Worm (Caenorhabditis elegans): Measurements from ENCODE around the gene mrpl-53.

DNA sequence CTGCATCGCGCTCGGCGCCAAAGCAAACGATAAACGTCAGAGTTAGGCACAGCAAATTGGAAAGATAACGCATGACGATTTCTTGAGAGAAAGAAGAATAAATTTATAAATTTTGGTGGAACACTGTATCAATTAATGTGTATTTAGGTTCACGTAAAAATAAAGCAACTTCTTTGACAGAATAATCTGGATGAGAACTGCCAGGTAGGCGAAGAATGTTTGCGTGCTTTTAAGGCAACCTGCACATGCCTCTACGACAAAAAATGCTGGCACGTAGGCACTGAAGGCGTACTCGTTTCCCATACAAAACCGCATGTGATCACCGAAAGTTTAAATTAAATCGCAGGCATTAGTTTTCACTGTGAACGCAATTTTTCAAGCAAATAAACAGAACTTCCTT, 44.2 kb upstream of the mrpl-53 start, which contains the start of gene F35H8.1:
- no peak for TF ChIP-seq nhr-237 (tag; optimal IDR thresholded peaks at IDR 0.05)
- no peak for TF ChIP-seq elt-1 (tag; optimal IDR thresholded peaks at IDR 0.05)
- TF ChIP-seq elt-3 (tag; optimal IDR thresholded peaks at IDR 0.05): no peak
- TF ChIP-seq zag-1 (tag; optimal IDR thresholded peaks at IDR 0.05): no peak
- TF ChIP-seq gmeb-1 (tag; optimal IDR thresholded peaks at IDR 0.05): no peak
- TF ChIP-seq ceh-82 (tag; optimal IDR thresholded peaks at IDR 0.05): no peak
- no peak for TF ChIP-seq nhr-77 (tag; optimal IDR thresholded peaks at IDR 0.05)
- no peak for TF ChIP-seq nhr-12 (tag; optimal IDR thresholded peaks at IDR 0.05)
- no peak for TF ChIP-seq mdl-1 (tag; optimal IDR thresholded peaks at IDR 0.05)
- no peak for TF ChIP-seq nhr-6 (tag; optimal IDR thresholded peaks at IDR 0.05)
- no peak for TF ChIP-seq Y55F3AM.14 (GFP tag; optimal IDR thresholded peaks at IDR 0.05)
- TF ChIP-seq C34F6.9 (tag; optimal IDR thresholded peaks at IDR 0.05): no peak
- no peak for TF ChIP-seq ztf-11 (tag; optimal IDR thresholded peaks at IDR 0.05)
